Fruit fly (Drosophila melanogaster): ENCODE data around the gene CG5938.

DNA sequence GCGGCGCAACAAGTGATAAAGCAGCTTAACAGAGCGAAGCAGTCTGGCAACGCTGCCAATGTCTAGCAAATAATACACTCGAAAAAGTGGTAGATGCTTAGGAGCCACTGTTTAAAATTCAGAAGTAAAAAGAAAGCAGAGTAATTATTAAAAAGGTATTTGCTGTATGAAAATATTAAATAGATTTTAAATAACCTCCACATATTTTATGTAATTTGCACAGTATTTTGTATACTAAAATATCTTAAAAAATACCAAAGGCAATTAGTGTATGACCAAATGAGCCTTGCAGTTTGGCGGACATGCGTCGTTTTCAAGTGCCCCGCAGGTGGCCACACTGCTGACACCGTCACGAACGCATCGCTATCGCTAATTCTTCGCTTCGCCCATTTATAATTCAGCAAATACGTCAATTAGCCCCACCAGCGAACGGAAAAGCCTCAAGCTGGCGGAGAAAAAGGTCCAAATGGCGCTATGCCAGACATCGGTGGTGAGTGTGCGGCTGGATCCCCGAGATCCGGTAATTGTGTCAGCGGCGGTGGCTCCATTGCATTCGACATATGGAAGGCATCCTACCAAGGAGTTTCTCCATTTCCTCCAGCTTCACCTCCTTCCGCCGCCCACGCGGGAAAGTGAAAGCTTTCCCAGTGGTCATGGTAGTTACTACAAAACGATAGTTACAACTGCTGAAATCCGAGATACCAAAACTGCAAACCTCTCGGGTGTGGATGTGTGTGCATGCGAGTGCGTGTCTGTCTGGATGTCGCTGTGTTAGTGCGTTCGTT lies 21.3 kb upstream of the CG5938 start, which contains the start of gene pll:
- TF ChIP-seq EcR (GFP tag; optimal IDR thresholded peaks at IDR 0.05) (peak; percentile 59), CG32121 (GFP tag; IDR thresholded peaks at IDR 0.05) (peak; percentile 85), CG17806 (tag; optimal IDR thresholded peaks at IDR 0.05) (peak; percentile 76), Pif1B (GFP tag; optimal IDR thresholded peaks at IDR 0.05) (no peak), CG8301 (tag; optimal IDR thresholded peaks at IDR 0.05) (peak; percentile 64), CG9948 (tag; optimal IDR thresholded peaks at IDR 0.05) (peak; percentile 64), D1 (tag; optimal IDR thresholded peaks at IDR 0.05) (no peak), CG8159 (tag; optimal IDR thresholded peaks at IDR 0.05) (peak; percentile 75), Snoo (tag; optimal IDR thresholded peaks at IDR 0.05) (peak; percentile 72), fd96Ca (GFP tag; IDR thresholded peaks at IDR 0.05) (peak; percentile 79), Pif1A (GFP tag; optimal IDR thresholded peaks at IDR 0.05) (no peak), CG12605 (GFP tag; IDR thresholded peaks at IDR 0.05) (peak; percentile 90), CG10348 (GFP tag; IDR thresholded peaks at IDR 0.05) (0 out of 2 replicates have a peak, but pooled peaks have one; percentile 50), CG13204 (GFP tag; optimal IDR thresholded peaks at IDR 0.05) (no peak)
